Worm (Caenorhabditis elegans) whole organism, L3 larva: ENCODE measurements around the gene vha-4.

Experiments
- R02D3.7 ChIP-seq: fragments of 150-350 bp; optimal IDR thresholded peaks from 2 replicates; lab custom pipeline; 2014; ENCODE audit warnings: missing biosample characterization, missing genetic modification characterization
- ZK546.5 ChIP-seq: sonication (generic microtip); optimal IDR thresholded peaks from 2 replicates; lab custom pipeline; 2017; ENCODE audit warnings: missing biosample characterization, missing genetic modification characterization
- aly-2 ChIP-seq: fragments of 150-350 bp; optimal IDR thresholded peaks from 2 replicates; lab custom pipeline; 2014; ENCODE audit warnings: missing biosample characterization, missing genetic modification characterization
- ama-1 ChIP-seq: fragments of 150-350 bp; optimal IDR thresholded peaks from 2 replicates; lab custom pipeline; 2018
- ceh-16 ChIP-seq: sonication (generic microtip); optimal IDR thresholded peaks from 2 replicates; lab custom pipeline; 2017; ENCODE audit warnings: missing biosample characterization, missing genetic modification characterization
- ceh-28 ChIP-seq: fragments of 150-350 bp; optimal IDR thresholded peaks from 2 replicates; lab custom pipeline; 2014; ENCODE audit warnings: missing biosample characterization, missing genetic modification reagents, missing genetic modification characterization
- ceh-9 ChIP-seq: sonication (generic microtip); optimal IDR thresholded peaks from 2 replicates; lab custom pipeline; 2018; ENCODE audit warnings: missing biosample characterization, missing genetic modification characterization
- egl-27 ChIP-seq: sonication (generic microtip); optimal IDR thresholded peaks from 4 replicates; lab custom pipeline; 2017; ENCODE audit warnings: missing biosample characterization, missing genetic modification reagents, missing genetic modification characterization
- egl-5 ChIP-seq: fragments of 150-350 bp; optimal IDR thresholded peaks from 2 replicates; lab custom pipeline; 2017; ENCODE audit warnings: missing biosample characterization, missing genetic modification reagents, missing genetic modification characterization, inconsistent platforms
- elt-1 ChIP-seq: fragments of 150-350 bp; optimal IDR thresholded peaks from 2 replicates; lab custom pipeline; 2014; ENCODE audit warnings: missing biosample characterization, missing genetic modification characterization
- elt-2 ChIP-seq: sonication (generic microtip); optimal IDR thresholded peaks from 2 replicates; lab custom pipeline; 2016; ENCODE audit warnings: missing genetic modification reagents, mild to moderate bottlenecking, missing genetic modification characterization, missing compliant biosample characterization
- eor-1 ChIP-seq, 2 experiments: fragments of 150-350 bp; optimal IDR thresholded peaks; 2 replicates each; lab custom pipeline; 2014 to 2018; ENCODE audit warnings: missing biosample characterization in 2 of 2, missing genetic modification characterization in 2 of 2
- fkh-10 ChIP-seq: sonication (generic microtip); optimal IDR thresholded peaks from 2 replicates; lab custom pipeline; 2017; ENCODE audit warnings: missing biosample characterization, missing genetic modification reagents, missing genetic modification characterization
- fos-1 ChIP-seq: fragments of 150-350 bp; optimal IDR thresholded peaks from 2 replicates; lab custom pipeline; 2014; ENCODE audit warnings: missing biosample characterization, missing genetic modification characterization
- hmg-11 ChIP-seq: sonication (generic microtip); optimal IDR thresholded peaks from 2 replicates; lab custom pipeline; 2016; ENCODE audit warnings: missing genetic modification characterization, missing compliant biosample characterization
- lin-15B ChIP-seq: fragments of 150-350 bp; optimal IDR thresholded peaks from 2 replicates; lab custom pipeline; 2014; ENCODE audit warnings: missing biosample characterization, missing genetic modification characterization
- lin-39 ChIP-seq: fragments of 150-350 bp; optimal IDR thresholded peaks from 2 replicates; lab custom pipeline; 2018; ENCODE audit warnings: missing biosample characterization, missing genetic modification reagents, missing genetic modification characterization
- lsy-12 ChIP-seq: sonication (generic microtip); optimal IDR thresholded peaks from 2 replicates; lab custom pipeline; 2016; ENCODE audit warnings: mild to moderate bottlenecking, missing genetic modification characterization, missing compliant biosample characterization
- mdl-1 ChIP-seq: fragments of 150-350 bp; optimal IDR thresholded peaks from 2 replicates; lab custom pipeline; 2014; ENCODE audit warnings: missing biosample characterization, missing genetic modification characterization
- mml-1 ChIP-seq: fragments of 150-350 bp; sonication (generic microtip); optimal IDR thresholded peaks from 3 replicates; lab custom pipeline; 2014; ENCODE audit warnings: missing biosample characterization, missing genetic modification characterization
- nfya-1 ChIP-seq: sonication (generic microtip); optimal IDR thresholded peaks from 2 replicates; lab custom pipeline; 2017; ENCODE audit warnings: missing genetic modification characterization, mild to moderate bottlenecking, missing compliant biosample characterization, antibody characterized with exemption, moderate library complexity; ENCODE audit not compliant: insufficient read depth
- nhr-11 ChIP-seq: fragments of 150-350 bp; optimal IDR thresholded peaks from 2 replicates; lab custom pipeline; 2014; ENCODE audit warnings: missing biosample characterization, missing genetic modification characterization
- nhr-12 ChIP-seq: fragments of 150-350 bp; optimal IDR thresholded peaks from 2 replicates; lab custom pipeline; 2014; ENCODE audit warnings: missing biosample characterization, missing genetic modification characterization
- nhr-23 ChIP-seq: fragments of 150-350 bp; optimal IDR thresholded peaks from 2 replicates; lab custom pipeline; 2014; ENCODE audit warnings: missing biosample characterization, missing genetic modification reagents, missing genetic modification characterization
- nhr-237 ChIP-seq: fragments of 150-350 bp; optimal IDR thresholded peaks from 2 replicates; lab custom pipeline; 2014; ENCODE audit warnings: missing biosample characterization, missing genetic modification characterization
- nhr-25 ChIP-seq: sonication (generic microtip); optimal IDR thresholded peaks from 2 replicates; lab custom pipeline; 2017; ENCODE audit warnings: missing biosample characterization, missing genetic modification characterization
- nhr-28 ChIP-seq: fragments of 150-350 bp; optimal IDR thresholded peaks from 2 replicates; lab custom pipeline; 2014; ENCODE audit warnings: missing biosample characterization, missing genetic modification characterization
- nhr-43 ChIP-seq: sonication (generic microtip); optimal IDR thresholded peaks from 2 replicates; lab custom pipeline; 2016; ENCODE audit warnings: mild to moderate bottlenecking, missing genetic modification characterization, missing compliant biosample characterization; ENCODE audit not compliant: poor library complexity, severe bottlenecking
- nhr-76 ChIP-seq: fragments of 150-350 bp; sonication (generic microtip); optimal IDR thresholded peaks from 5 replicates; lab custom pipeline; 2014; ENCODE audit warnings: missing biosample characterization, missing genetic modification characterization
- nhr-77 ChIP-seq: fragments of 150-350 bp; optimal IDR thresholded peaks from 2 replicates; lab custom pipeline; 2014; ENCODE audit warnings: missing biosample characterization, missing genetic modification characterization
- pha-4 ChIP-seq: fragments of 150-350 bp; optimal IDR thresholded peaks from 2 replicates; lab custom pipeline; 2014; ENCODE audit warnings: missing biosample characterization, missing genetic modification reagents, missing genetic modification characterization
- pqm-1 ChIP-seq: fragments of 150-350 bp; optimal IDR thresholded peaks from 2 replicates; lab custom pipeline; 2017; ENCODE audit warnings: missing biosample characterization, missing genetic modification characterization, inconsistent platforms
- sea-2 ChIP-seq: fragments of 150-350 bp; sonication (generic microtip); optimal IDR thresholded peaks from 4 replicates; lab custom pipeline; 2014; ENCODE audit warnings: missing biosample characterization, missing genetic modification reagents, missing genetic modification characterization
- skn-1 ChIP-seq: fragments of 150-350 bp; optimal IDR thresholded peaks from 2 replicates; lab custom pipeline; 2014; ENCODE audit warnings: missing biosample characterization, missing genetic modification characterization
- snpc-4 ChIP-seq: fragments of 150-350 bp; optimal IDR thresholded peaks from 2 replicates; lab custom pipeline; 2014; ENCODE audit warnings: missing biosample characterization, missing genetic modification characterization
- tbx-2 ChIP-seq: sonication (generic microtip); optimal IDR thresholded peaks from 2 replicates; lab custom pipeline; 2016; ENCODE audit warnings: mild to moderate bottlenecking, missing genetic modification characterization, missing compliant biosample characterization
- unc-39 ChIP-seq: sonication (generic microtip); optimal IDR thresholded peaks from 4 replicates; lab custom pipeline; 2017; ENCODE audit warnings: missing biosample characterization, missing genetic modification characterization
- unc-62 ChIP-seq: fragments of 150-350 bp; sonication (generic microtip); optimal IDR thresholded peaks from 4 replicates; lab custom pipeline; 2014; ENCODE audit warnings: missing biosample characterization, missing genetic modification reagents, missing genetic modification characterization
- ztf-11 ChIP-seq: fragments of 150-350 bp; optimal IDR thresholded peaks from 2 replicates; lab custom pipeline; 2014; ENCODE audit warnings: missing biosample characterization, missing genetic modification characterization
- ztf-4 ChIP-seq: fragments of 150-350 bp; optimal IDR thresholded peaks from 2 replicates; lab custom pipeline; 2014; ENCODE audit warnings: missing biosample characterization, missing genetic modification characterization

The vha-4 gene

ce11 chrII:7884898-7885297 is 5.8 kb upstream of the vha-4 start:
- TF ChIP-seq lin-39 (tag; lab: Kevin White, UChicago), result peak; percentile 60
- TF ChIP-seq fkh-10 (GFP tag; lab: Kevin White, UChicago), result peak; percentile 31
- TF ChIP-seq sea-2, result peak; percentile 40
- no peak for TF ChIP-seq pqm-1 (tag; lab: Kevin White, UChicago)
- peak; percentile 74 for TF ChIP-seq nfya-1
- TF ChIP-seq hmg-11 (tag; lab: Kevin White, UChicago), result peak; percentile 18
- no peak for TF ChIP-seq nhr-12 (tag; lab: Kevin White, UChicago)

ce11 chrII:7880373-7880862 is 1.3 kb upstream of the vha-4 start, which contains the start of gene perm-1:
perm-1 (plus strand) TSS chrII:7880812.
- TF ChIP-seq elt-2 (tag; lab: Kevin White, UChicago) (no peak), nhr-77 (tag; lab: Kevin White, UChicago) (no peak), mdl-1 (tag; lab: Kevin White, UChicago) (no peak), ceh-28 (tag; lab: Kevin White, UChicago) (no peak), R02D3.7 (no peak), snpc-4 (tag; lab: Kevin White, UChicago) (no peak), ztf-11 (tag; lab: Kevin White, UChicago) (no peak), tbx-2 (tag; lab: Kevin White, UChicago) (no peak), lsy-12 (no peak), ceh-16 (no peak)
- TF ChIP-seq, all 47 proteins: peak for 0

ce11 chrII:7877744-7878468 is 1.2 kb downstream of the vha-4 start, which contains the start of gene T01H3.2:
T01H3.2 (minus strand) TSS chrII:7877994.
- no peak for TF ChIP-seq ama-1 (lab: Kevin White, UChicago)
- TF ChIP-seq nhr-23 (tag; lab: Kevin White, UChicago), result peak; percentile 15
- peak; percentile 13 for TF ChIP-seq nhr-43 (tag; lab: Kevin White, UChicago)
- peak; percentile 18 for TF ChIP-seq elt-2 (tag; lab: Kevin White, UChicago)

- TF ChIP-seq nhr-28 (tag; lab: Kevin White, UChicago) (no peak), nhr-23 (tag; lab: Kevin White, UChicago) (peak; percentile 60), elt-2 (tag; lab: Kevin White, UChicago) (peak; percentile 6), nfya-1 (peak; percentile 58), pha-4 (tag; lab: Kevin White, UChicago) (peak; percentile 84), nhr-43 (tag; lab: Kevin White, UChicago) (no peak), lin-15B (tag; lab: Kevin White, UChicago) (peak; percentile 54)
Measured at ce11 chrII:7873843-7874372, 5.2 kb downstream of the vha-4 start, which contains the start of gene T01H3.3. T01H3.3 (minus strand) TSS chrII:7873893.

- TF ChIP-seq snpc-4 (tag; lab: Kevin White, UChicago) (peak; percentile 23), aly-2 (no peak), skn-1 (tag; lab: Kevin White, UChicago) (no peak), mdl-1 (tag; lab: Kevin White, UChicago) (no peak), nhr-25 (tag; lab: Kevin White, UChicago) (no peak), unc-39 (tag; lab: Kevin White, UChicago) (no peak), nhr-76 (no peak), fkh-10 (GFP tag; lab: Kevin White, UChicago) (no peak), ceh-16 (no peak), elt-1 (no peak), egl-5 (tag; lab: Kevin White, UChicago) (peak; percentile 40), nhr-28 (tag; lab: Kevin White, UChicago) (no peak), ZK546.5 (tag; lab: Kevin White, UChicago) (no peak), ceh-9 (no peak), pqm-1 (tag; lab: Kevin White, UChicago) (peak; percentile 5), nhr-23 (tag; lab: Kevin White, UChicago) (no peak), nhr-11 (tag; lab: Kevin White, UChicago) (no peak), nhr-237 (tag; lab: Kevin White, UChicago) (no peak), sea-2 (no peak), nhr-43 (tag; lab: Kevin White, UChicago) (no peak), elt-2 (tag; lab: Kevin White, UChicago) (no peak), unc-62 (no peak), hmg-11 (tag; lab: Kevin White, UChicago) (no peak), egl-27 (tag; lab: Kevin White, UChicago) (no peak), tbx-2 (tag; lab: Kevin White, UChicago) (no peak), ztf-4 (tag; lab: Kevin White, UChicago) (no peak), pha-4 (tag; lab: Kevin White, UChicago) (peak; percentile 81), lin-39 (tag; lab: Kevin White, UChicago) (no peak), mml-1 (tag; lab: Kevin White, UChicago) (no peak), ceh-28 (tag; lab: Kevin White, UChicago) (no peak), eor-1 (tag; optimal IDR thresholded peaks at IDR 0.05; lab: Kevin White, UChicago) (no peak), fos-1 (no peak)
Measured at ce11 chrII:7870632-7871031, 8.5 kb downstream of the vha-4 start.
